Worm (Caenorhabditis elegans): ENCODE measurements around the gene ZK673.5.

- TF ChIP-seq scrt-1 (GFP tag; IDR thresholded peaks at IDR 0.05) (no peak), tra-4 (tag; optimal IDR thresholded peaks at IDR 0.05) (no peak), ceh-36 (tag; optimal IDR thresholded peaks at IDR 0.05) (no peak), tbx-11 (GFP tag; IDR thresholded peaks at IDR 0.05) (no peak), aly-1 (tag; optimal IDR thresholded peaks at IDR 0.05) (no peak)
Measured at ce11 chrII:10435836-10436235, 25.5 kb upstream of the ZK673.5 start, which contains the start of gene cut-4.
